Fruit fly (Drosophila melanogaster): ENCODE results near the gene elm.

The elm gene

dm6 chr3R:5613114-5613443 lies 41.6 kb downstream of the elm start, which contains the start of gene Atu (continued):
- TF ChIP-seq CoRest (tag; optimal IDR thresholded peaks at IDR 0.05) (peak; percentile 53), sug (tag; optimal IDR thresholded peaks at IDR 0.05) (peak; percentile 64), CG4282 (GFP tag; optimal IDR thresholded peaks at IDR 0.05) (no peak), seq (GFP tag; IDR thresholded peaks at IDR 0.05) (no peak), esg (GFP tag; conservative IDR thresholded peaks at IDR 0.05) (no peak), amos (GFP tag; IDR thresholded peaks at IDR 0.05; ENCODE audit: partially characterized antibody) (peak; percentile 87), CG8281 (tag; optimal IDR thresholded peaks at IDR 0.05) (no peak), luna (GFP tag; optimal IDR thresholded peaks at IDR 0.05) (no peak), jing (GFP tag; optimal IDR thresholded peaks at IDR 0.05) (no peak), CG16813 (GFP tag; IDR thresholded peaks at IDR 0.05; ENCODE audit: partially characterized antibody) (peak; percentile 93), dmrt99B (tag; optimal IDR thresholded peaks at IDR 0.05) (no peak), CG17612 (GFP tag; IDR thresholded peaks at IDR 0.05) (no peak), NC2β (GFP tag; optimal IDR thresholded peaks at IDR 0.05) (peak; percentile 39), CG15073 (GFP tag; optimal IDR thresholded peaks at IDR 0.05) (no peak), maf-S (GFP tag; optimal IDR thresholded peaks at IDR 0.05) (no peak), dm (GFP tag; optimal IDR thresholded peaks at IDR 0.05) (no peak), ase (GFP tag; IDR thresholded peaks at IDR 0.05) (no peak), CG9609 (GFP tag; optimal IDR thresholded peaks at IDR 0.05) (no peak), org-1 (GFP tag; optimal IDR thresholded peaks at IDR 0.05) (no peak), Sin3A (optimal IDR thresholded peaks at IDR 0.05) (peak; percentile 92), CG31441 (GFP tag; IDR thresholded peaks at IDR 0.05) (peak; percentile 43; the same call in 1 of the 2 replicates), CG1233 (GFP tag; optimal IDR thresholded peaks at IDR 0.05) (no peak), Bteb2 (GFP tag; optimal IDR thresholded peaks at IDR 0.05) (no peak), pb (GFP tag; optimal IDR thresholded peaks at IDR 0.05) (no peak), CG32767 (GFP tag; IDR thresholded peaks at IDR 0.05) (no peak), CG31365 (tag; optimal IDR thresholded peaks at IDR 0.05) (no peak), CG16779 (GFP tag; IDR thresholded peaks at IDR 0.05) (no peak), CG12744 (GFP tag; optimal IDR thresholded peaks at IDR 0.05) (no peak), yki (optimal IDR thresholded peaks at IDR 0.05) (no peak), CG14965 (GFP tag; optimal IDR thresholded peaks at IDR 0.05; ENCODE audit: borderline replicate concordance) (no peak), jigr1 (GFP tag; IDR thresholded peaks at IDR 0.05) (no peak), HLH3B (GFP tag; IDR thresholded peaks at IDR 0.05) (no peak), NFAT (GFP tag; IDR thresholded peaks at IDR 0.05) (no peak), H2.0 (GFP tag; IDR thresholded peaks at IDR 0.05) (no peak), grau (tag; optimal IDR thresholded peaks at IDR 0.05) (peak; percentile 54), gro (GFP tag; optimal IDR thresholded peaks at IDR 0.05) (peak; percentile 25), CG12219 (GFP tag; optimal IDR thresholded peaks at IDR 0.05) (no peak), Dbx (GFP tag; IDR thresholded peaks at IDR 0.05) (no peak), BtbVII (GFP tag; optimal IDR thresholded peaks at IDR 0.05) (no peak), dysf (GFP tag; IDR thresholded peaks at IDR 0.05) (no peak), CG7839 (tag; optimal IDR thresholded peaks at IDR 0.05) (no peak), lbe (GFP tag; optimal IDR thresholded peaks at IDR 0.05) (peak; percentile 54), tgo (GFP tag; IDR thresholded peaks at IDR 0.05) (no peak), CG2116 (GFP tag; optimal IDR thresholded peaks at IDR 0.05) (peak; percentile 98), gcm (GFP tag; optimal IDR thresholded peaks at IDR 0.05) (no peak), gcm2 (GFP tag; optimal IDR thresholded peaks at IDR 0.05) (no peak), Doc3 (GFP tag; IDR thresholded peaks at IDR 0.05; ENCODE audit: partially characterized antibody) (peak; percentile 92), CG18599 (GFP tag; optimal IDR thresholded peaks at IDR 0.05) (no peak), kay (GFP tag; optimal IDR thresholded peaks at IDR 0.05) (no peak), CG7786 (GFP tag; optimal IDR thresholded peaks at IDR 0.05) (peak; percentile 55), HHEX (GFP tag; optimal IDR thresholded peaks at IDR 0.05) (no peak), Fer1 (GFP tag; optimal IDR thresholded peaks at IDR 0.05) (peak; percentile 3), so (GFP tag; IDR thresholded peaks at IDR 0.05) (no peak)

Measured in whole organism, embryonic.